Worm (Caenorhabditis elegans): ENCODE measurements around the gene F46B3.7.

DNA sequence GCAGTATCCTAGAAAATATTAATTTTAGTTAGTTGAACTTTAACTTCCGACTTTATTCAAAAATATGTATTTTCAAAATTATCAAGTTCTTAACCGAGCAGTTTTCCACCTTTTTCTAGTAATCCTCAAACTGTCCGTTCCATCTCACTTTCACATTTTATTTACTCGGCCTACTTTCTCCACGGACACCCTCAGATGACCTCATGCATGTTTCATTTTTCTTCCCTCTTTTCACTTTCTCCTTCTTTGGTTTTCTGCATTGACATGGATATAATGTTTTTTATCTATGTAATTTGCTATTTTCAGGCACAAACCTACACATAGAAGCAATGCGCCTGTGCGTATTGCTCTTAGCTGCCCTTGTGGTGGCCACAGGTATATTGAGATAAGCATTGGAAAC is 48.4 kb upstream of the F46B3.7 start, which contains the start of gene mlt-11:
- TF ChIP-seq egl-27 (tag; optimal IDR thresholded peaks at IDR 0.05), result no peak
- TF ChIP-seq T20F7.1 (GFP tag; optimal IDR thresholded peaks at IDR 0.05), result no peak
- no peak for TF ChIP-seq lin-13 (GFP tag; optimal IDR thresholded peaks at IDR 0.05)

All from whole organism, L4 larva.